Worm (Caenorhabditis elegans): ENCODE data around the gene nhr-130.

DNA sequence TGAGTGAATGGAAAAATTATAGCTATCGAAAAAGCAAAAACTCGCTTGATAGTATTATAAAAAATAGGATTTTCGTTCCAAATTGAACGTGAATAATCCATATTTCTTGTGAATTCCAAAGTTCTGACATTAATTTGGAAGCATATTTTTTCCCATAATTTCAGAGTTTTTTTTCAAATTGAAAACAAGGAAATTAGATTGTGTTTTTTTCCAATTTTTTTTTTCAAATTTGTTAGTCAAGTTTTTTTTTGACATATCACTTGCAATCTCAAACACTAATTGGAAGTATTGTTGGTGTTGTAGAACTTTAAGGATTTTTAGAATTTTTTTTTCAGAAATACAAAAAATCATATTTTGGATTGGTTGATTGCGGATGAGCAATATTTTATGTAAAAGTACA lies 36.6 kb downstream of the nhr-130 start, which contains the start of gene srh-34:
- TF ChIP-seq nhr-77 (tag; optimal IDR thresholded peaks at IDR 0.05) = no peak
- TF ChIP-seq mdl-1 (tag; optimal IDR thresholded peaks at IDR 0.05) = no peak
- TF ChIP-seq nhr-23 (tag; optimal IDR thresholded peaks at IDR 0.05) = no peak
- TF ChIP-seq fkh-10 (GFP tag; optimal IDR thresholded peaks at IDR 0.05) = no peak
- no peak for TF ChIP-seq ztf-11 (tag; optimal IDR thresholded peaks at IDR 0.05)
- TF ChIP-seq nhr-12 (tag; optimal IDR thresholded peaks at IDR 0.05) = no peak
- TF ChIP-seq tbx-2 (tag; optimal IDR thresholded peaks at IDR 0.05) = no peak
- no peak for TF ChIP-seq snpc-4 (tag; optimal IDR thresholded peaks at IDR 0.05)
- TF ChIP-seq elt-2 (tag; optimal IDR thresholded peaks at IDR 0.05) = no peak

All from whole organism, L3 larva.